Fruit fly (Drosophila melanogaster) whole organism, embryonic: ENCODE data around the gene PH4alphaSG2.

ENCODE experiments used
- Atf3 ChIP-seq: fragments of 200-800 bp; sonication (Bioruptor generic); optimal IDR thresholded peaks from 3 replicates; lab custom pipeline; 2016; ENCODE audit warnings: missing biosample characterization, missing genetic modification characterization
- Bdp1 ChIP-seq: fragments of 200-800 bp; sonication (Bioruptor generic); optimal IDR thresholded peaks from 3 replicates; lab custom pipeline; 2016; ENCODE audit warnings: missing biosample characterization, missing genetic modification characterization
- CG10147 ChIP-seq: fragments of 200-800 bp; sonication (Bioruptor generic); optimal IDR thresholded peaks from 2 replicates; lab custom pipeline; 2019; ENCODE audit warnings: missing biosample characterization, mild to moderate bottlenecking, missing genetic modification characterization, moderate library complexity
- CG10209 ChIP-seq: fragments of 200-800 bp; sonication (Bioruptor generic); optimal IDR thresholded peaks from 3 replicates; lab custom pipeline; 2017; ENCODE audit warnings: missing biosample characterization, mild to moderate bottlenecking, missing genetic modification characterization, missing genetic modification reagents
- CG11085 ChIP-seq: fragments of 200-800 bp; sonication (Bioruptor generic); IDR thresholded peaks from 2 replicates; pipeline ENCODE4 v1.3.6; 2022; ENCODE audit warnings: missing biosample characterization, missing genetic modification characterization
- CG11093 ChIP-seq: fragments of 200-800 bp; sonication (Bioruptor generic); IDR thresholded peaks from 3 replicates; pipeline ENCODE4 v1.3.6; 2022; ENCODE audit warnings: missing biosample characterization, missing genetic modification characterization
- CG12744 ChIP-seq: fragments of 200-800 bp; sonication (Bioruptor generic); optimal IDR thresholded peaks from 2 replicates; lab custom pipeline; 2016; ENCODE audit warnings: missing biosample characterization, missing genetic modification characterization
- CG16815 ChIP-seq: fragments of 200-800 bp; sonication (Bioruptor generic); optimal IDR thresholded peaks from 3 replicates; lab custom pipeline; 2017; ENCODE audit warnings: missing biosample characterization, mild to moderate bottlenecking, missing genetic modification characterization
- CG17385 ChIP-seq: fragments of 200-800 bp; sonication (Bioruptor generic); optimal IDR thresholded peaks from 3 replicates; lab custom pipeline; 2018; ENCODE audit warnings: missing biosample characterization, mild to moderate bottlenecking, missing genetic modification characterization
- CG18764 ChIP-seq: fragments of 200-800 bp; sonication (Bioruptor generic); optimal IDR thresholded peaks from 3 replicates; lab custom pipeline; 2016; ENCODE audit warnings: missing biosample characterization, missing genetic modification characterization
- CG32532 ChIP-seq: fragments of 200-800 bp; sonication (Bioruptor generic); IDR thresholded peaks from 2 replicates; pipeline ENCODE4 v1.3.6; 2022; ENCODE audit warnings: missing biosample characterization, missing genetic modification characterization
- CG32767 ChIP-seq: fragments of 200-800 bp; sonication (Bioruptor generic); IDR thresholded peaks from 2 replicates; pipeline ENCODE4 v1.3.6; 2022; ENCODE audit warnings: missing biosample characterization, missing genetic modification characterization
- CG3726 ChIP-seq: fragments of 200-800 bp; sonication (Bioruptor generic); IDR thresholded peaks from 3 replicates; pipeline ENCODE4, ENCODE4 v1.3.6; 2022; ENCODE audit warnings: missing biosample characterization, missing genetic modification characterization
- CG4617 ChIP-seq: fragments of 200-800 bp; sonication (Bioruptor generic); optimal IDR thresholded peaks from 3 replicates; lab custom pipeline; 2016; ENCODE audit warnings: missing biosample characterization, missing genetic modification characterization, borderline replicate concordance
- CG7271 ChIP-seq: fragments of 200-800 bp; sonication (Bioruptor generic); optimal IDR thresholded peaks from 2 replicates; lab custom pipeline; 2018; ENCODE audit warnings: missing biosample characterization, mild to moderate bottlenecking, missing genetic modification characterization, moderate library complexity
- CG7786 ChIP-seq: fragments of 200-800 bp; sonication (Bioruptor generic); optimal IDR thresholded peaks from 2 replicates; lab custom pipeline; 2016; ENCODE audit warnings: missing biosample characterization, missing genetic modification characterization
- CG9797 ChIP-seq: fragments of 200-800 bp; sonication (Bioruptor generic); optimal IDR thresholded peaks from 3 replicates; lab custom pipeline; 2018; ENCODE audit warnings: missing biosample characterization, mild to moderate bottlenecking, missing genetic modification characterization
- CG9932 ChIP-seq: fragments of 200-800 bp; sonication (Bioruptor generic); IDR thresholded peaks from 2 replicates; pipeline ENCODE4 v1.3.6; 2022; ENCODE audit warnings: missing biosample characterization, missing genetic modification characterization
- CrebB ChIP-seq: fragments of 200-800 bp; sonication (Bioruptor generic); optimal IDR thresholded peaks from 3 replicates; lab custom pipeline; 2018; ENCODE audit warnings: missing biosample characterization, mild to moderate bottlenecking, missing genetic modification characterization
- Doc3 ChIP-seq: fragments of 200-800 bp; sonication (Bioruptor generic); IDR thresholded peaks from 3 replicates; pipeline ENCODE4 v1.3.6; 2022; ENCODE audit warnings: missing biosample characterization, missing genetic modification characterization; ENCODE audit not compliant: partially characterized antibody
- Dref ChIP-seq: fragments of 200-800 bp; sonication (Bioruptor generic); IDR thresholded peaks from 2 replicates; pipeline ENCODE4 v1.3.6; 2022; ENCODE audit warnings: missing biosample characterization, missing genetic modification characterization
- MESR4 ChIP-seq: fragments of 200-800 bp; sonication (Bioruptor generic); optimal IDR thresholded peaks from 2 replicates; lab custom pipeline; 2018; ENCODE audit warnings: missing biosample characterization, mild to moderate bottlenecking, missing genetic modification characterization, moderate library complexity
- Med ChIP-seq: fragments of 200-800 bp; sonication (Bioruptor generic); peaks from one replicate; lab custom pipeline; 2016; ENCODE audit warnings: missing biosample characterization, missing genetic modification characterization, mild to moderate bottlenecking, inconsistent platforms, moderate library complexity
- NfI ChIP-seq: fragments of 200-800 bp; sonication (Bioruptor generic); optimal IDR thresholded peaks from 3 replicates; lab custom pipeline; 2018; ENCODE audit warnings: missing biosample characterization, mild to moderate bottlenecking, missing genetic modification characterization, moderate library complexity
- Oaz ChIP-seq: fragments of 200-800 bp; sonication (Bioruptor generic); IDR thresholded peaks from 2 replicates; pipeline ENCODE4 v1.3.6; 2022; ENCODE audit warnings: missing biosample characterization, missing genetic modification characterization
- PHDP ChIP-seq: fragments of 200-800 bp; sonication (Bioruptor generic); optimal IDR thresholded peaks from 3 replicates; lab custom pipeline; 2018; ENCODE audit warnings: missing biosample characterization, mild to moderate bottlenecking, missing genetic modification characterization, moderate library complexity
- Ravus ChIP-seq: fragments of 200-800 bp; sonication (Bioruptor generic); IDR thresholded peaks from 2 replicates; pipeline ENCODE4 v1.3.6; 2022; ENCODE audit warnings: missing biosample characterization, missing genetic modification characterization
- Vsx1 ChIP-seq: fragments of 200-800 bp; sonication (Bioruptor generic); optimal IDR thresholded peaks from 2 replicates; lab custom pipeline; 2017; ENCODE audit warnings: missing biosample characterization, mild to moderate bottlenecking, missing genetic modification characterization, missing genetic modification reagents
- ash1 ChIP-seq: fragments of 200-800 bp; sonication (Bioruptor generic); optimal IDR thresholded peaks from 2 replicates; lab custom pipeline; 2018; ENCODE audit warnings: missing biosample characterization, mild to moderate bottlenecking, missing genetic modification characterization
- bowl ChIP-seq: fragments of 200-800 bp; sonication (Bioruptor generic); IDR thresholded peaks from 2 replicates; pipeline ENCODE4 v1.3.6; 2022; ENCODE audit warnings: missing biosample characterization, missing genetic modification characterization
- ci ChIP-seq: fragments of 200-800 bp; sonication (Bioruptor generic); IDR thresholded peaks from 3 replicates; pipeline ENCODE4 v1.3.6; 2022; ENCODE audit warnings: missing biosample characterization, missing genetic modification characterization
- cwo ChIP-seq: fragments of 200-800 bp; sonication (Bioruptor generic); optimal IDR thresholded peaks from 3 replicates; lab custom pipeline; 2017; ENCODE audit warnings: missing biosample characterization, missing genetic modification characterization, mild to moderate bottlenecking, moderate library complexity, missing genetic modification reagents
- esg ChIP-seq: fragments of 200-800 bp; sonication (Bioruptor generic); conservative IDR thresholded peaks from 2 replicates; pipeline ENCODE4 v1.3.6; 2022; ENCODE audit warnings: missing biosample characterization, missing genetic modification characterization
- fd102C ChIP-seq: fragments of 200-800 bp; sonication (Bioruptor generic); optimal IDR thresholded peaks from 2 replicates; lab custom pipeline; 2018; ENCODE audit warnings: missing biosample characterization, mild to moderate bottlenecking, missing genetic modification characterization, moderate library complexity
- gce ChIP-seq: fragments of 200-800 bp; sonication (Bioruptor generic); IDR thresholded peaks from 3 replicates; pipeline ENCODE4 v1.3.6; 2022; ENCODE audit warnings: missing biosample characterization, missing genetic modification characterization
- gsb-n ChIP-seq: fragments of 200-800 bp; sonication (Bioruptor generic); optimal IDR thresholded peaks from 3 replicates; lab custom pipeline; 2018; ENCODE audit warnings: missing biosample characterization, mild to moderate bottlenecking, missing genetic modification characterization
- ham ChIP-seq: fragments of 200-800 bp; sonication (Bioruptor generic); IDR thresholded peaks from 2 replicates; pipeline ENCODE4 v1.3.6; 2022; ENCODE audit warnings: missing biosample characterization, missing genetic modification characterization
- ind ChIP-seq: fragments of 200-800 bp; sonication (Bioruptor generic); optimal IDR thresholded peaks from 3 replicates; lab custom pipeline; 2016; ENCODE audit warnings: missing biosample characterization, missing genetic modification characterization
- inv ChIP-seq: fragments of 200-800 bp; sonication (Bioruptor generic); IDR thresholded peaks from 2 replicates; pipeline ENCODE4 v1.3.6; 2022; ENCODE audit warnings: missing biosample characterization, missing genetic modification characterization; ENCODE audit not compliant: partially characterized antibody
- mam ChIP-seq: fragments of 200-800 bp; sonication (Bioruptor generic); optimal IDR thresholded peaks from 3 replicates; lab custom pipeline; 2016; ENCODE audit warnings: missing biosample characterization, missing genetic modification characterization
- nau ChIP-seq: fragments of 200-800 bp; sonication (Bioruptor generic); optimal IDR thresholded peaks from 3 replicates; lab custom pipeline; 2017; ENCODE audit warnings: missing biosample characterization, mild to moderate bottlenecking, missing genetic modification characterization, missing genetic modification reagents
- oc ChIP-seq: fragments of 200-800 bp; sonication (Bioruptor generic); optimal IDR thresholded peaks from 2 replicates; lab custom pipeline; 2018; ENCODE audit warnings: missing biosample characterization, mild to moderate bottlenecking, missing genetic modification characterization, moderate library complexity
- pita ChIP-seq: fragments of 200-800 bp; sonication (Bioruptor generic); optimal IDR thresholded peaks from 2 replicates; lab custom pipeline; 2017; ENCODE audit warnings: missing biosample characterization, mild to moderate bottlenecking, missing genetic modification characterization
- shn ChIP-seq: fragments of 200-800 bp; sonication (Bioruptor generic); optimal IDR thresholded peaks from 3 replicates; lab custom pipeline; 2016; ENCODE audit warnings: missing biosample characterization, missing genetic modification characterization
- sisA ChIP-seq: fragments of 200-800 bp; sonication (Bioruptor generic); IDR thresholded peaks from 2 replicates; pipeline ENCODE4 v1.3.6; 2022; ENCODE audit warnings: missing biosample characterization, missing genetic modification characterization
- slou ChIP-seq: fragments of 200-800 bp; sonication (Bioruptor generic); optimal IDR thresholded peaks from 3 replicates; lab custom pipeline; 2016; ENCODE audit warnings: missing biosample characterization, missing genetic modification characterization
- stc ChIP-seq: fragments of 200-800 bp; sonication (Bioruptor generic); IDR thresholded peaks from 2 replicates; pipeline ENCODE4 v1.3.6; 2022; ENCODE audit warnings: missing biosample characterization, missing genetic modification characterization
- tap ChIP-seq: fragments of 200-800 bp; optimal IDR thresholded peaks from 3 replicates; lab custom pipeline; 2019; ENCODE audit warnings: missing biosample characterization, mild to moderate bottlenecking, missing genetic modification characterization, moderate library complexity
- tio ChIP-seq: fragments of 200-800 bp; sonication (Bioruptor generic); optimal IDR thresholded peaks from 2 replicates; lab custom pipeline; 2017; ENCODE audit warnings: missing biosample characterization, missing genetic modification characterization, inconsistent platforms
- tx ChIP-seq: fragments of 200-800 bp; sonication (Bioruptor generic); optimal IDR thresholded peaks from 2 replicates; lab custom pipeline; 2016; ENCODE audit warnings: missing biosample characterization, missing genetic modification characterization
- yki ChIP-seq: fragments of >200 bp; optimal IDR thresholded peaks from 3 replicates; lab custom pipeline; 2018

Gene PH4alphaSG2

dm6 chr3R:30459066-30459935 is 30.6 kb upstream of the PH4alphaSG2 start, which contains the start of the genes CG2224 and CDase (continued):
- TF ChIP-seq ci (GFP tag; lab: Robert Waterston, UW) = no peak
- TF ChIP-seq Bdp1 (GFP tag; lab: Kevin White, UChicago) = no peak
- no peak for TF ChIP-seq CG32767
- no peak for TF ChIP-seq CG10209
- TF ChIP-seq stc (GFP tag; lab: Robert Waterston, UW) = no peak
- peak; percentile 97 for TF ChIP-seq Dref (GFP tag; lab: Robert Waterston, UW)
- TF ChIP-seq Oaz (GFP tag; lab: Robert Waterston, UW) = no peak
- TF ChIP-seq CrebB (tag; lab: Kevin White, UChicago) = peak; percentile 3
- peak; percentile 5 for TF ChIP-seq Vsx1
- no peak for TF ChIP-seq nau (GFP tag; lab: Kevin White, UChicago)
- no peak for TF ChIP-seq cwo (GFP tag; lab: Kevin White, UChicago)
- TF ChIP-seq CG11085 (GFP tag; lab: Robert Waterston, UW) = no peak
- TF ChIP-seq yki (lab: Kevin White, UChicago) = no peak
- no peak for TF ChIP-seq CG32532 (GFP tag; lab: Robert Waterston, UW)
- no peak for TF ChIP-seq gce (GFP tag; lab: Robert Waterston, UW)
- TF ChIP-seq CG18764 (GFP tag; lab: Kevin White, UChicago) = no peak
- no peak for TF ChIP-seq mam (GFP tag; lab: Kevin White, UChicago)
- peak; percentile 16 for TF ChIP-seq CG4617 (GFP tag; lab: Kevin White, UChicago)
- no peak for TF ChIP-seq tx
- no peak for TF ChIP-seq oc
- TF ChIP-seq gsb-n (tag; lab: Kevin White, UChicago) = no peak
- TF ChIP-seq inv (GFP tag; lab: Robert Waterston, UW) = peak; percentile 72
- no peak for TF ChIP-seq CG16815 (GFP tag; lab: Kevin White, UChicago)
- no peak for TF ChIP-seq bowl (GFP tag; lab: Robert Waterston, UW)
- no peak for TF ChIP-seq ind
- TF ChIP-seq CG17385 (GFP tag; lab: Kevin White, UChicago) = no peak
- TF ChIP-seq Atf3 (GFP tag; lab: Kevin White, UChicago) = no peak
- no peak for TF ChIP-seq NfI (GFP tag; lab: Kevin White, UChicago)
- no peak for TF ChIP-seq CG3726 (GFP tag; lab: Robert Waterston, UW)
- TF ChIP-seq esg (GFP tag; lab: Robert Waterston, UW) = no peak
- TF ChIP-seq CG12744 (GFP tag; lab: Kevin White, UChicago) = no peak
- no peak for TF ChIP-seq CG7786
- TF ChIP-seq CG11093 (GFP tag; lab: Robert Waterston, UW) = no peak
- TF ChIP-seq CG9932 = no peak
- no peak for TF ChIP-seq ham (GFP tag; lab: Robert Waterston, UW)
- no peak for TF ChIP-seq CG10147 (GFP tag; lab: Kevin White, UChicago)
- no peak for TF ChIP-seq CG9797 (GFP tag; lab: Kevin White, UChicago)
- TF ChIP-seq sisA (GFP tag; lab: Robert Waterston, UW) = no peak
- no peak for TF ChIP-seq pita
- no peak for TF ChIP-seq Ravus (GFP tag; lab: Robert Waterston, UW)
- TF ChIP-seq ash1 (GFP tag; lab: Kevin White, UChicago) = no peak
- TF ChIP-seq Med (GFP tag; lab: Kevin White, UChicago) = peak; percentile 73
- TF ChIP-seq slou (GFP tag; lab: Kevin White, UChicago) = no peak
- TF ChIP-seq fd102C (GFP tag; lab: Kevin White, UChicago) = no peak
- no peak for TF ChIP-seq tio (GFP tag; lab: Kevin White, UChicago)
- peak; percentile 8 for TF ChIP-seq PHDP (tag; lab: Kevin White, UChicago)
- TF ChIP-seq tap (tag; lab: Kevin White, UChicago) = no peak
- no peak for TF ChIP-seq shn (GFP tag; lab: Kevin White, UChicago)
- peak; percentile 88 for TF ChIP-seq Doc3 (GFP tag; lab: Robert Waterston, UW)
- peak; percentile 56 for TF ChIP-seq MESR4
- TF ChIP-seq CG7271 (tag; lab: Kevin White, UChicago) = no peak
